Worm (Caenorhabditis elegans): Measurements from ENCODE around the gene mdt-29.
A peak's percentile ranks its signal among the peaks of the same experiment; 100 is the strongest.

Gene mdt-29

ce11 chrIII:13778816-13779215, 5.8 kb downstream of the mdt-29 start:
- TF ChIP-seq sptf-1 (tag; optimal IDR thresholded peaks at IDR 0.05) = peak; percentile 62
- peak; percentile 11 for TF ChIP-seq pag-3 (tag; optimal IDR thresholded peaks at IDR 0.05; ENCODE audit: borderline replicate concordance, insufficient read depth)
- TF ChIP-seq ceh-63 (GFP tag; optimal IDR thresholded peaks at IDR 0.05) = no peak
- TF ChIP-seq fkh-8 (tag; optimal IDR thresholded peaks at IDR 0.05) = no peak
- no peak for TF ChIP-seq ceh-8 (GFP tag; optimal IDR thresholded peaks at IDR 0.05)
- TF ChIP-seq aha-1 (tag; optimal IDR thresholded peaks at IDR 0.05) = no peak
- TF ChIP-seq rnt-1 (tag; optimal IDR thresholded peaks at IDR 0.05) = no peak
- TF ChIP-seq nhr-90 (tag; optimal IDR thresholded peaks at IDR 0.05; ENCODE audit: poor library complexity) = no peak
- no peak for TF ChIP-seq nhr-77 (tag; optimal IDR thresholded peaks at IDR 0.05)
- peak; percentile 42 for TF ChIP-seq lin-39 (tag; optimal IDR thresholded peaks at IDR 0.05)
- TF ChIP-seq zip-4 (GFP tag; optimal IDR thresholded peaks at IDR 0.05) = no peak
- peak; percentile 70 for TF ChIP-seq nhr-28 (tag; optimal IDR thresholded peaks at IDR 0.05)
- TF ChIP-seq fkh-4 (tag; optimal IDR thresholded peaks at IDR 0.05; ENCODE audit: borderline replicate concordance) = no peak
- no peak for TF ChIP-seq unc-30 (tag; optimal IDR thresholded peaks at IDR 0.05)
- TF ChIP-seq jun-1 (tag; optimal IDR thresholded peaks at IDR 0.05) = no peak
- peak; percentile 3 for TF ChIP-seq ztf-4 (tag; optimal IDR thresholded peaks at IDR 0.05)

ce11 chrIII:13779360-13780093, 6.6 kb downstream of the mdt-29 start:
- TF ChIP-seq hlh-4 (tag; optimal IDR thresholded peaks at IDR 0.05) (peak; percentile 24), dpl-1 (GFP tag; optimal IDR thresholded peaks at IDR 0.05) (no peak), efl-3 (GFP tag; optimal IDR thresholded peaks at IDR 0.05) (peak; percentile 17), lir-3 (tag; optimal IDR thresholded peaks at IDR 0.05; ENCODE audit: poor library complexity) (peak; percentile 31)

ce11 chrIII:13780199-13780706, 7.3 kb downstream of the mdt-29 start, which contains the start of gene pot-3:
TSS of gene pot-3 (plus strand) at chrIII:13780215.
- TF ChIP-seq efl-3 (GFP tag; optimal IDR thresholded peaks at IDR 0.05) (peak; percentile 67), pax-3 (tag; optimal IDR thresholded peaks at IDR 0.05) (peak; percentile 15), elt-3 (tag; optimal IDR thresholded peaks at IDR 0.05) (peak in 1 of 6 experiments; percentile 40), efl-1 (optimal IDR thresholded peaks at IDR 0.05) (no peak), efl-1 (GFP tag; optimal IDR thresholded peaks at IDR 0.05 in 1 of 2) (peak in 1 of 2 experiments; percentile 93), egl-27 (tag; optimal IDR thresholded peaks at IDR 0.05) (no peak), lin-35 (GFP tag; optimal IDR thresholded peaks at IDR 0.05) (peak in 1 of 2 experiments; percentile 2), hpl-2 (GFP tag; optimal IDR thresholded peaks at IDR 0.05) (no peak)
